Worm (Caenorhabditis elegans) whole organism, dauer: ENCODE data around the gene K08D8.1.

Experiments
- unc-62 ChIP-seq: sonication (generic microtip); optimal IDR thresholded peaks from 2 replicates; lab custom pipeline; 2017; ENCODE audit warnings: missing biosample characterization, missing genetic modification reagents, missing genetic modification characterization

K08D8.1 gene

ce11 chrIV:12891080-12891479 is 1.2 kb upstream of the K08D8.1 start:
- no peak for TF ChIP-seq unc-62 (GFP tag; lab: Kevin White, UChicago)

ce11 chrIV:12893166-12893565 is 872 bp downstream of the K08D8.1 start, which contains the start of gene K08D8.12:
K08D8.12 (plus strand) TSS chrIV:12893466.
- no peak for TF ChIP-seq unc-62 (GFP tag; lab: Kevin White, UChicago)

DNA sequence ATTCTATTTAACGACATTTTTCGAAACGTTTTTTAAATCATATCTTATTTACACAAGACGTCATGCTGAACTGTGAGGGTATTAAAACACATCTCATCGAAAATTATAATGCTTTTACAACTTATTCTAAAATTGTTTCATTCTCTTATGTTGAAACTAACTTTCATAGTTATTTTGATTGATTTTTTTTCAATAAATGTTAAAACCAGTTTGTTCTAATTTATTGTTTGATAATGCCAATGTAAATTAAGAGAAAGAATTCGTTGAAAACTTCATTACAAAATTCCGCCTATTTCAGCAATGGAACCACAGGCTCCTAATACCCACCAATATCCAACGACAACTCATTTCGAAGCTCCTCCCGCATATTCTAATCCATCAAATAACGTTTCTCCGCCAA is 2.7 kb downstream of the K08D8.1 start, which contains the start of gene K08D8.11:
TSS of gene K08D8.11 (plus strand) at position 301 of the 400 bp plus-strand sequence.
- TF ChIP-seq unc-62 (GFP tag; lab: Kevin White, UChicago) = no peak

DNA sequence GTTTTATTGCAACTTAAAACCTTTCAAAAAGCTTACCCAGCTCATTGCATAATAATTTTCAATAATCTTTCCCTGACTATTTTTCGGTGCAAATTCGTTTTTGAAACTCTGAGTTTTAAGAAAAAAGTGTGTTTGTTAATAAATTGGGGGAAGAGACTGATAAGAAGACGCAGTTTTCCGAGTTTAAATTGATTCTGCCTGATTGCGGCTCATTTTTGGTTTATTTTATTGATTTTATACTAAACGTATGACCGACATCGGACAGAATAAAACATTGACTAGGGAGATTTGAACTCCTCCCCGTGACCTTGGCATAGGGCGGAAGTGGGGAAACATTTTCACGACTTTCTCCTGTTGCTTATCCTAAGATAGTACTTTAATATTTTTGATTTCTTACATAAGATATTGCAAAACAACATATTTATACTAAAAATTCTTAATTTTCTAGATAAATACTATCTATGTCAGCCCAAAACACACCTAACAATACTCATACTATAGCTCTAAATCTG is 4.1 kb downstream of the K08D8.1 start, which contains the start of gene K08D8.7:
TSS of gene K08D8.7 (plus strand) at position 462 of the 512 bp plus-strand sequence.
- TF ChIP-seq unc-62 (GFP tag; lab: Kevin White, UChicago) = no peak

DNA sequence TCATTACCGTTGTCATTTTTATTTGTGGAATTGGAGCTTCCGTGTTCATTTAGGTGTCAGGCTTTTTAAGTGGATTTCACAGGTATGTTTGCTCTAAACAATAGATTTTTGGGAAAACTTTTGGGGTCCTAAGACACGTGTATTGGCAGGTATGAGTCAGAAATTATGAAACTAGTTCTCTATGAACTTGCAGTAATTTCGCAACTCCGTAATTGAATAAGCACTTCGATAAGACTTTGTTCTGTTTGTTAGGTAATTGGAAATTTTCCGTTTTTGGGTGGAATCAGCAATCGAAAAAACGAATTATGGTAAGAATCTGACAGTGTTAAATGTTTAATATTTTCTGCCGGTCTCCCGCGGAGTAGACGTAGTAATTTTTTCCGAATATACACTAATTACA is 4.9 kb downstream of the K08D8.1 start:
- no peak for TF ChIP-seq unc-62 (GFP tag; lab: Kevin White, UChicago)

DNA sequence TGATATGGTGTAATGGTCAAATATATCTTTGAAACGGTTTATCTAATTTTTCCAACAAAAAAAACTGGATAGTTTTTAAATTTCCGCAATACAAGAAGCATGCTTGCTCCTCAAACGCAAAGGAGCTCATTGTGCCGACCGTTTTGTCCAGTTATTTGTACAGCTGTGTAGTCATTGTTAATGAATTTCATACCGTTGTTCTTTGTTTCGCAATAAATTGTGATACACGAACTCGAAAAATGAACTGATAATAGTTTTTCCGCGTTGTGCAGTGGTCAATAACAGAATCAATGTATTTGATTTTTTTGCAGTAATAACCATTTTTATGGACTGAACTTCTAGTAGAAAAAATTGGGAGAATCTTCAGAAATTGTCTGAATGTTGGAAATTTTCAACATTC is 6.5 kb downstream of the K08D8.1 start:
- no peak for TF ChIP-seq unc-62 (GFP tag; lab: Kevin White, UChicago)

DNA sequence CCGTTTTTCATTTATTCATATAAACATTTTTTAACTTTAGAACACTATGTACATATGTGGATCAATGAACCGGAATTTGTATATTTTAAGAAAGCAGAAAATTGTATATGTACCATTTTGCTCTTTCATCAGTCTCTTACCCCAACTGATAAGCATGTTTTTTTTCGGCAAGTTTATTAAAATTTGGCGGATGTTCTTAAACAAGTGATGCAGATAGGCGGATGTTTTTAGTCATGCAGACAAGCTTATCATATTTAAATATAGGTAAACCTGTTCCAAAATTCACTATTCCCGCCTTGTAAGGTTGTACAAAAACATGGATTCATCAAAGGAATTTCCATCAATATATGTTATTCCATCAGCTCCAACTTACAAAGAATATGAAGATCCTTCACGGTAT is 7.1 kb downstream of the K08D8.1 start, which contains the start of gene K08D8.9:
TSS of gene K08D8.9 (plus strand) at position 301 of the 400 bp plus-strand sequence.
- TF ChIP-seq unc-62 (GFP tag; lab: Kevin White, UChicago) = no peak

DNA sequence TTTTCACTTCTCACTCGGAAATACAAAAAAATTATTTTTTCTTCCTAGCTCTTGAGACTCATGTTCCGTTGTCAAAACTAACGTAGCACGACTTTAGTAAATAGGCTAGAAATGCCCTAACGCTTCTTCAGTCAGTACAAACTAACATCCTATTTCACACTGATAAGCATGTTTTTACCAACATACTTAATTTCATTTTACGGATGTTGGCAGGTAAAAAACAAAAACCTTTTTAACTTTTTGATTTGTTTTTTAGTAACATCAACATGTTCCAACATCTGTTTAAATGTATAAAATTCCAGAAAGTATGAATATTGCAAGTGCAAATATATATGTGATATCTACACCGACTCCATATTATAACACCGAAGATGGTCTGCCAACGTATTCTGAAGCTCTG is 8.0 kb downstream of the K08D8.1 start, which contains the start of gene K08D8.10:
TSS of gene K08D8.10 (plus strand) at position 301 of the 400 bp plus-strand sequence.
- TF ChIP-seq unc-62 (GFP tag; lab: Kevin White, UChicago) = no peak

DNA sequence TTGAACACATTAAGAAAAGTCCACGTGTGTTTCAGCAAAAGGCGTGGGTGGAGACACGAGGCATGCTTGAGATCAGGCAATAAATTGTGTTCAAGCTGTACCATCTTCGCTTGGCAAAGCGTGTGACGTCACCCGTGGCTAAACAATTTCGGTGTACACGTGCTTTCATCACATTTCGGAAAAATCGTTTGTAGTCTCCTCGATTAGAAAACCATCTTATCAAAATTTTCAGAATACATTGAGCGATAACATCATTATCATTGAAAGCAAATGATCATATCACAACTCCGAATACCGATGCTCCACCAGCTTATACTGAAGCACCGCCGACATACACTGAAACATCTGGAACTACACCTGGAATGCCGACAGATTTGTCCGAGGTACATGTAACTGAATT is 9.3 kb downstream of the K08D8.1 start:
- no peak for TF ChIP-seq unc-62 (GFP tag; lab: Kevin White, UChicago)

DNA sequence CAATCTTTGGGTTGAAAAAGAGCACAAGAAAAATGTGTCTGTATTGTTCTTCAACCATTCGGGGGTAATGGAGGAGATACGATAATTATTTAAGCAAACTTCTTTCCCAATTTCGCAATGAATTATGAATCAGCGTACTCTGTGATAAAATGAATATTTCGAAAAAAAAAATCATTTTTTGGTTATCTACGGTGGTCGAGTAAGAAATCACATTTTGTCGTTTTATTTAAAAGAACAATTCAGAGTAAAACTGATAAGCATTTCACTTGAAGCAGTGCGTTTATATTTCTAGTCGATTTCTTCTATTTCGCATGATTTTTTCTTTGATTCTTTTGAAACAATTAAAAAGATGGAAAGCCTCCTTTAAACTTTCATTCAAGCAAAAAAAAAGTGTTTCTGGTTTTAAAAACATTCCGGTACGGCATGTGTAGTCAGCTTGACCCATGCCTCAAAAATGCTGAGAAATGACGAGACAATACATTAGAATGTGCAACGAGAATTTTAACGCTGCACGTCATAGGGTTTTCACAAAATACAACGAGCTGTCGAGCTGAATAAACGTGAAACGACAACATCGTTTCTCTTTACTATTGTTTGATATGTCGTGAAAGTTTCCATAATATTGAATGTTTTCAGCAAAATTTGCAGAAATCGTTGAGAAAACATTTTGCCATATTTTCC is 10.3 kb downstream of the K08D8.1 start, which contains the start of gene K08D8.2:
TSS of gene K08D8.2 (plus strand) at position 631 of the 681 bp plus-strand sequence.
- TF ChIP-seq unc-62 (GFP tag; lab: Kevin White, UChicago) = no peak

- no peak for TF ChIP-seq unc-62 (GFP tag; lab: Kevin White, UChicago)
Measured at ce11 chrIV:12903687-12904086, 11.4 kb downstream of the K08D8.1 start.

DNA sequence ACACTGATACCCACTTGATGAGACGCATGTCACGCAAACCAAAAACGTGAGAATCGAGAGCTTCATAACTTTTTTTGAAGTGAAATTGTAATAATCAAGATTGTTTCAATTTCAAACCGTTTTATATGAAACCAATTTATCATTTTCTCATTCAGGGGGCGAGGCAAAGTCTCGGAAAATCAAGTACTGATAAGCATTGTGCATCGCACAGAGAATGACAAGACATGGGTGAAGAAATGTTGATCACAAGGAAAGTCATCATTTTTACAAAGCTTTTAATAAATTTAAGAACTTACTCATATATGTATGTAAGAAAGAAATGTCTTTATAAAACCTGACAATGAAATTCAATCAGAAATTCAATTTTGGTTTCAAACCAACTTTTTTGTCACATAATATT is 14.2 kb downstream of the K08D8.1 start, which contains the start of gene K08D8.3:
TSS of gene K08D8.3 (minus strand) at position 131 of the 400 bp plus-strand sequence.
- TF ChIP-seq unc-62 (GFP tag; lab: Kevin White, UChicago) = no peak

- TF ChIP-seq unc-62 (GFP tag; lab: Kevin White, UChicago) = no peak
Measured at ce11 chrIV:12909871-12910270, 17.6 kb downstream of the K08D8.1 start, which contains the start of gene K08D8.4. K08D8.4 (minus strand) TSS chrIV:12909998.

DNA sequence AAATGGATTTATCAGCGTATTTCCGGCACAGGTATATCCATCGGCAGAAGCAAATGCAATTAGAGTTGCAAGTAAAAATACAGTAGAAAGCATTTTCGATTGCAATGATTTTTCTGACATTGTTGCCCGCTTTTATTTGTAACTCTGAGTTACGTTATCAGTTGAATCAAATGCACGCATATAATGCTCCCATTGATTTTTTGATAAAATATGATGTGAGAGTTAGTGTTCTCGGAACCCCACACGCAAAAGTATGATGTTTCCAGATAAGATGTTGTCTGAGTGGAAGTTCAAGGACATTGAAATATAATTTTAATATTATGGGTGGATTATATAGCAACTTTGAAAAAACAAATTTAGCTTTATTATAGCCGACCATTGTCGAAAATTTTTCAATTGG is 19.7 kb downstream of the K08D8.1 start, which contains the start of gene K08D8.5:
TSS of gene K08D8.5 (minus strand) at position 140 of the 400 bp plus-strand sequence.
- no peak for TF ChIP-seq unc-62 (GFP tag; lab: Kevin White, UChicago)

DNA sequence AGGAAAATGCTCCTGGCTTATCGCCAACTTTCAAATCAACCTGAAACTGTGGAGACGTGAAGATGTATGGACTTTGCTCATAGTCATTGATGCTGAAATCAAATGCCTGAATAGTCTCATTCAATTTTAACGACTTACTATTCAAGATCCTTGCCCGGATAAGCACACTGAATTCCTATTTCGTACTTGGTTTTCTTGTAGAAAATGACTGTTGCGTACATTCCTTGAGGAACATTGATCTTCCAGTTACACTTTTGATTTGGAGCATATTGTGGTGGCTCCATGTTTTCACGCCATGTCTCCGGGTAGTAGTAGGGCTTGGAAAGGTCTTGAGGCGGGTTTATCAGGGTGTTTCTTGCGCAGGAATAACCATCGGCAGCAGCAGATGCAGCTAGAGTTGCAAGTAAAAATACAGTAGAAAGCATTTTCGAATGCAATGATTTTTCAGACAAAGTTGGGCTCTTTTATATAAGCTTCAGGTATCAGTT is 22.3 kb downstream of the K08D8.1 start, which contains the start of gene irg-6:
TSS of gene irg-6 (minus strand) at position 438 of the 488 bp plus-strand sequence.
- no peak for TF ChIP-seq unc-62 (GFP tag; lab: Kevin White, UChicago)

DNA sequence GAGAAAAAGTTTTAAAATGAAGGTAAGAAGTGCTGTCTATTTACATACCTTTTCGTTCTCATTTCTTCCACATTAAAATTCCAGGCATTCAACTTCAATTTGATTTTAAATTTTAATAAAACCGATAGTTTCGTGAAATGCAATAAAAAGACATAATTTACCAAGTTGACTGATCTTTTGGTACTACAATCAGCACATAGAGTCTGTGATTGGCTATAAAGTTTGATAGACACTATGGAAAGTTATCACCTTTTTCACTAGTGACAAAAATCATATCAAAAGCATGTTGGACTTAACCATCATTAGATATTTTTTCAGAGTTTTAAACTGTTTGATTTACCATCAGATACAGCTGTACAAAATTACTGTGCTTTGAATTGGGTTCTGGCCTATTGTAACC is 23.2 kb downstream of the K08D8.1 start, which contains the start of gene srz-15:
TSS of gene srz-15 (plus strand) at position 301 of the 400 bp plus-strand sequence.
- no peak for TF ChIP-seq unc-62 (GFP tag; lab: Kevin White, UChicago)
